Fruit fly (Drosophila melanogaster) whole organism, pupa: ENCODE data around the gene TSG101.
A peak's percentile ranks its signal among the peaks of the same experiment; 100 is the strongest.

Source experiments
- CG10348 ChIP-seq: fragments of 200-800 bp; sonication (Bioruptor generic); IDR thresholded peaks from 2 replicates; pipeline ENCODE4 v1.3.6; 2022; ENCODE audit warnings: missing biosample characterization, missing genetic modification characterization
- CG12605 ChIP-seq: fragments of 200-800 bp; sonication (Bioruptor generic); IDR thresholded peaks from 2 replicates; pipeline ENCODE4 v1.3.6; 2022; ENCODE audit warnings: missing biosample characterization, missing genetic modification characterization
- CG13204 ChIP-seq: fragments of 200-800 bp; sonication (Bioruptor generic); optimal IDR thresholded peaks from 2 replicates; lab custom pipeline; 2018; ENCODE audit warnings: missing biosample characterization, mild to moderate bottlenecking, missing genetic modification characterization, moderate library complexity
- CG14655 ChIP-seq: fragments of 200-800 bp; sonication (Bioruptor generic); optimal IDR thresholded peaks from 3 replicates; lab custom pipeline; 2017; ENCODE audit warnings: mild to moderate bottlenecking, missing biosample characterization, missing genetic modification reagents, missing genetic modification characterization
- CG15710 ChIP-seq: fragments of 200-800 bp; sonication (Bioruptor generic); optimal IDR thresholded peaks from 2 replicates; lab custom pipeline; 2018; ENCODE audit warnings: missing biosample characterization, mild to moderate bottlenecking, missing genetic modification characterization, moderate library complexity
- CG17806 ChIP-seq: fragments of 200-800 bp; sonication (Bioruptor generic); optimal IDR thresholded peaks from 2 replicates; lab custom pipeline; 2018; ENCODE audit warnings: missing biosample characterization, mild to moderate bottlenecking, missing genetic modification characterization, moderate library complexity
- CG32121 ChIP-seq: fragments of 200-800 bp; sonication (Bioruptor generic); IDR thresholded peaks from 2 replicates; pipeline ENCODE4 v1.3.6; 2022; ENCODE audit warnings: missing biosample characterization, missing genetic modification characterization
- CG34367 ChIP-seq: fragments of 200-800 bp; sonication (Bioruptor generic); optimal IDR thresholded peaks from 2 replicates; lab custom pipeline; 2018; ENCODE audit warnings: missing biosample characterization, mild to moderate bottlenecking, missing genetic modification characterization
- CG4496 ChIP-seq: fragments of 200-800 bp; sonication (Bioruptor generic); IDR thresholded peaks from 3 replicates; pipeline ENCODE4 v1.3.6; 2022; ENCODE audit warnings: missing biosample characterization, missing genetic modification characterization
- CG8159 ChIP-seq: fragments of 200-800 bp; sonication (Bioruptor generic); optimal IDR thresholded peaks from 3 replicates; lab custom pipeline; 2018; ENCODE audit warnings: missing biosample characterization, mild to moderate bottlenecking, missing genetic modification characterization, moderate library complexity
- CG8301 ChIP-seq: fragments of 200-800 bp; sonication (Bioruptor generic); optimal IDR thresholded peaks from 2 replicates; lab custom pipeline; 2018; ENCODE audit warnings: missing biosample characterization, mild to moderate bottlenecking, missing genetic modification characterization
- CG9948 ChIP-seq: fragments of 200-800 bp; sonication (Bioruptor generic); optimal IDR thresholded peaks from 2 replicates; lab custom pipeline; 2018; ENCODE audit warnings: missing biosample characterization, mild to moderate bottlenecking, missing genetic modification characterization, moderate library complexity
- D1 ChIP-seq: fragments of 200-800 bp; sonication (Bioruptor generic); optimal IDR thresholded peaks from 2 replicates; lab custom pipeline; 2018; ENCODE audit warnings: missing biosample characterization, mild to moderate bottlenecking, missing genetic modification characterization, moderate library complexity
- EcR ChIP-seq: fragments of 200-800 bp; sonication (Bioruptor generic); optimal IDR thresholded peaks from 3 replicates; lab custom pipeline; 2019; ENCODE audit warnings: missing biosample characterization, missing genetic modification characterization, mild to moderate bottlenecking, moderate library complexity, missing genetic modification reagents
- Ets98B ChIP-seq: fragments of 200-800 bp; sonication (Bioruptor generic); IDR thresholded peaks from 2 replicates; pipeline ENCODE4 v1.3.6; 2022; ENCODE audit warnings: missing biosample characterization, missing genetic modification characterization
- Pif1A ChIP-seq: fragments of 200-800 bp; sonication (Bioruptor generic); optimal IDR thresholded peaks from 3 replicates; lab custom pipeline; 2016; ENCODE audit warnings: missing biosample characterization, missing genetic modification characterization
- Pif1B ChIP-seq: fragments of 200-800 bp; sonication (Bioruptor generic); optimal IDR thresholded peaks from 3 replicates; lab custom pipeline; 2016; ENCODE audit warnings: missing biosample characterization, missing genetic modification characterization
- Snoo ChIP-seq: fragments of 200-800 bp; sonication (Bioruptor generic); optimal IDR thresholded peaks from 3 replicates; lab custom pipeline; 2017; ENCODE audit warnings: missing biosample characterization, mild to moderate bottlenecking, missing genetic modification characterization, inconsistent platforms
- fd96Ca ChIP-seq: fragments of 200-800 bp; sonication (Bioruptor generic); IDR thresholded peaks from 3 replicates; pipeline ENCODE4 v1.3.6; 2022; ENCODE audit warnings: missing biosample characterization, missing genetic modification characterization
- gl ChIP-seq: fragments of 200-800 bp; sonication (Bioruptor generic); optimal IDR thresholded peaks from 2 replicates; lab custom pipeline; 2018; ENCODE audit warnings: missing biosample characterization, mild to moderate bottlenecking, missing genetic modification characterization
- rn ChIP-seq: fragments of 200-800 bp; sonication (Bioruptor generic); IDR thresholded peaks from 2 replicates; pipeline ENCODE4 v1.3.6; 2022; ENCODE audit warnings: missing biosample characterization, missing genetic modification characterization

Gene TSG101

dm6 chr3L:16867190-16867589 is 25.1 kb downstream of the TSG101 start:
- no peak for TF ChIP-seq CG10348 (GFP tag; lab: Robert Waterston, UW)

dm6 chr3L:16870723-16871137 is 28.6 kb downstream of the TSG101 start:
- peak; percentile 38 for TF ChIP-seq CG14655 (GFP tag; lab: Kevin White, UChicago)
- TF ChIP-seq CG8301 (tag; lab: Kevin White, UChicago): peak; percentile 16
- TF ChIP-seq D1 (tag; lab: Kevin White, UChicago): no peak

DNA sequence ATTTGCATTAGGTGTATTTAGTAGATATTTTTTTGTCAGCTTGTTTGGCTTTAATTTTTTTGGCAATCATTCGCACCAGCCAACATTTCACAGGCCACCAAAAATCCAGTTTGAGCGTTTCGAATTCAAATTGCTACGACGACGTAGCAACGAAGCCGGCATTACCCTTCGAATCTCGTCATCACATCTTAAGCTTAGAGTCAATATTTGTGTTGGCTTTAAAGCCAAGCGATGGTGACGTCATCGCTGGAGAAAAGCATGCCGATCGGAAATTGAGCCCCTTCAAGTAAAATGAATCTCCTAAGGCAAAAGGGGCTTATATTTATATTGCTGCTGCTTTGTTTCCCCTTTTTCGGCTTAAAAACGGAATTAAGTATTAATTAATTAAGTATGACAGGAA is 29.5 kb downstream of the TSG101 start:
- no peak for TF ChIP-seq CG9948
- no peak for TF ChIP-seq Pif1B
- TF ChIP-seq Ets98B (GFP tag; lab: Robert Waterston, UW): no peak
- TF ChIP-seq CG32121 (GFP tag; lab: Robert Waterston, UW): no peak
- no peak for TF ChIP-seq fd96Ca
- TF ChIP-seq CG17806 (tag; lab: Kevin White, UChicago): no peak
- no peak for TF ChIP-seq CG4496 (GFP tag; lab: Robert Waterston, UW)
- no peak for TF ChIP-seq rn
- no peak for TF ChIP-seq CG34367 (tag; lab: Kevin White, UChicago)
- no peak for TF ChIP-seq EcR
- no peak for TF ChIP-seq Pif1A
- no peak for TF ChIP-seq CG12605 (GFP tag; lab: Robert Waterston, UW)
- no peak for TF ChIP-seq CG10348 (GFP tag; lab: Robert Waterston, UW)
- no peak for TF ChIP-seq gl (tag; lab: Kevin White, UChicago)

dm6 chr3L:16872487-16872955 is 30.4 kb downstream of the TSG101 start:
- TF ChIP-seq CG14655 (GFP tag; lab: Kevin White, UChicago): peak; percentile 88
- peak; percentile 60 for TF ChIP-seq gl (tag; lab: Kevin White, UChicago)
- TF ChIP-seq CG9948: peak; percentile 85
- peak; percentile 70 for TF ChIP-seq CG32121 (GFP tag; lab: Robert Waterston, UW)
- no peak for TF ChIP-seq rn
- peak; percentile 74 for TF ChIP-seq Pif1A
- peak; percentile 45; the same call in 1 of the 3 replicates for TF ChIP-seq CG4496 (GFP tag; lab: Robert Waterston, UW)
- no peak for TF ChIP-seq fd96Ca
- peak; percentile 30; the same call in 1 of the 2 replicates for TF ChIP-seq Ets98B (GFP tag; lab: Robert Waterston, UW)
- peak; percentile 95 for TF ChIP-seq CG8301 (tag; lab: Kevin White, UChicago)
- peak; percentile 36 for TF ChIP-seq CG17806 (tag; lab: Kevin White, UChicago)
- TF ChIP-seq Snoo: peak; percentile 21
- TF ChIP-seq CG34367 (tag; lab: Kevin White, UChicago): peak; percentile 50
- no peak for TF ChIP-seq CG10348 (GFP tag; lab: Robert Waterston, UW)
- peak; percentile 74 for TF ChIP-seq D1 (tag; lab: Kevin White, UChicago)
- peak; percentile 70 for TF ChIP-seq Pif1B
- TF ChIP-seq EcR: no peak
- peak; percentile 57 for TF ChIP-seq CG8159 (tag; lab: Kevin White, UChicago)
- peak; percentile 57 for TF ChIP-seq CG12605 (GFP tag; lab: Robert Waterston, UW)
- peak; percentile 50 for TF ChIP-seq CG15710 (tag; lab: Kevin White, UChicago)
- TF ChIP-seq CG13204: no peak

DNA sequence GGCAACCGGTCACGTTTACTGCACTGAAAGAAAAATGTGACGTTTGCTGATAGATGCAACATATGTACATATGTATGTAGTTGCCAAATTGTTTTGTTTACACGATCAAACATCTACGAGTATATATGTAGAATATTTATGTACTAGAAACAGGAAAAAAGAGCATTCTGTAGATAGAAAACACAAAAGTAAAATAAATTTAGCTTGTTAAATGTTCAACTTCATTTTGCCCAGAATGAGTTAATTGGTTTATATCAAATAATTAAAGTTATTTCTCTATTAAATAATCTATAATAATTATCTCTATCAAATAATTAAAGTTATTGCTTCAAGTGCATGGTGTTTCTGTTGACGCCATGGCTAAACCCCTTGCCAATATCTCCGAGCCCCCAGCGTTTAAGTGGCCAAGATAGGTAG is 31.0 kb downstream of the TSG101 start:
- TF ChIP-seq fd96Ca: 0 out of 3 replicates have a peak, but pooled peaks have one; percentile 11
- no peak for TF ChIP-seq CG13204
- TF ChIP-seq CG14655 (GFP tag; lab: Kevin White, UChicago): peak; percentile 88
- TF ChIP-seq Pif1A: peak; percentile 5
- peak; percentile 9 for TF ChIP-seq Snoo
- TF ChIP-seq CG17806 (tag; lab: Kevin White, UChicago): peak; percentile 78
- peak; percentile 12; the same call in 1 of the 2 replicates for TF ChIP-seq CG12605 (GFP tag; lab: Robert Waterston, UW)
- no peak for TF ChIP-seq CG15710 (tag; lab: Kevin White, UChicago)
- TF ChIP-seq CG8301 (tag; lab: Kevin White, UChicago): peak; percentile 87
- TF ChIP-seq gl (tag; lab: Kevin White, UChicago): no peak
- peak; percentile 28 for TF ChIP-seq Pif1B
- TF ChIP-seq D1 (tag; lab: Kevin White, UChicago): peak; percentile 33
- no peak for TF ChIP-seq Ets98B (GFP tag; lab: Robert Waterston, UW)
- no peak for TF ChIP-seq CG10348 (GFP tag; lab: Robert Waterston, UW)
- TF ChIP-seq CG4496 (GFP tag; lab: Robert Waterston, UW): peak; percentile 7; the same call in 1 of the 3 replicates
- TF ChIP-seq CG9948: peak; percentile 64
- no peak for TF ChIP-seq EcR
- TF ChIP-seq CG8159 (tag; lab: Kevin White, UChicago): peak; percentile 73

- TF ChIP-seq D1 (tag; lab: Kevin White, UChicago): no peak
- TF ChIP-seq CG13204: no peak
- no peak for TF ChIP-seq CG15710 (tag; lab: Kevin White, UChicago)
- TF ChIP-seq CG32121 (GFP tag; lab: Robert Waterston, UW): no peak
- TF ChIP-seq CG17806 (tag; lab: Kevin White, UChicago): no peak
- TF ChIP-seq CG10348 (GFP tag; lab: Robert Waterston, UW): no peak
- TF ChIP-seq gl (tag; lab: Kevin White, UChicago): no peak
- TF ChIP-seq CG8159 (tag; lab: Kevin White, UChicago): no peak
These were observed 31.6 kb downstream of the TSG101 start for dm6 chr3L:16873679-16874078.

DNA sequence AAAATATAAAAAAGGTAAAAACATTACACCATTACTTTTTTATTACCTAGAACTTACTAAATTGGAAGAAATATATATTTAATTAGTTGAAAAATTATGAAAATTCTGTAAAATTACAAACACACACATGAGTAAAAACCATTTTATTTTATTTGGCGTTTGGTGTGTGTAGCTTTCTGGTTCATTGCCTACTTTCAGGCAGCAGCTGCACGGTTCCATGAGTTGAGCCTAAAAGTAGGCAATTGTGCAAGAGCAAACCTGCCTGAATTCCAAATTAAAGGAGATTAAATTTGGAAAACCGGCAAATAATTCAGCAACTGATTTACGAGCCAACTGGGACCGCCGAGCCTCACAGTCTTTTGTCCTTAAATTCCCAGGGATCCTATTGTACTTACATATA is 33.4 kb downstream of the TSG101 start:
- TF ChIP-seq CG32121 (GFP tag; lab: Robert Waterston, UW) (0 out of 2 replicates have a peak, but pooled peaks have one; percentile 19), Pif1B (no peak), CG14655 (GFP tag; lab: Kevin White, UChicago) (no peak), D1 (tag; lab: Kevin White, UChicago) (peak; percentile 68), CG4496 (GFP tag; lab: Robert Waterston, UW) (no peak)
